Fruit fly (Drosophila melanogaster): ENCODE measurements around the gene MSAmiP.

The MSAmiP gene

dm6 chr3R:16859659-16860058 is 36.4 kb downstream of the MSAmiP start:
- no peak for TF ChIP-seq CG17801 (GFP tag; optimal IDR thresholded peaks at IDR 0.05; ENCODE audit: partially characterized antibody)

- no peak for TF ChIP-seq CG17801 (GFP tag; optimal IDR thresholded peaks at IDR 0.05; ENCODE audit: partially characterized antibody)
These were observed 38.8 kb downstream of the MSAmiP start for dm6 chr3R:16857029-16858027.

- TF ChIP-seq CG17801 (GFP tag; optimal IDR thresholded peaks at IDR 0.05; ENCODE audit: partially characterized antibody) = no peak
These were observed 40.2 kb downstream of the MSAmiP start for dm6 chr3R:16855850-16856249.

dm6 chr3R:16854505-16854904 is 41.6 kb downstream of the MSAmiP start:
- no peak for TF ChIP-seq CG17801 (GFP tag; optimal IDR thresholded peaks at IDR 0.05; ENCODE audit: partially characterized antibody)

DNA sequence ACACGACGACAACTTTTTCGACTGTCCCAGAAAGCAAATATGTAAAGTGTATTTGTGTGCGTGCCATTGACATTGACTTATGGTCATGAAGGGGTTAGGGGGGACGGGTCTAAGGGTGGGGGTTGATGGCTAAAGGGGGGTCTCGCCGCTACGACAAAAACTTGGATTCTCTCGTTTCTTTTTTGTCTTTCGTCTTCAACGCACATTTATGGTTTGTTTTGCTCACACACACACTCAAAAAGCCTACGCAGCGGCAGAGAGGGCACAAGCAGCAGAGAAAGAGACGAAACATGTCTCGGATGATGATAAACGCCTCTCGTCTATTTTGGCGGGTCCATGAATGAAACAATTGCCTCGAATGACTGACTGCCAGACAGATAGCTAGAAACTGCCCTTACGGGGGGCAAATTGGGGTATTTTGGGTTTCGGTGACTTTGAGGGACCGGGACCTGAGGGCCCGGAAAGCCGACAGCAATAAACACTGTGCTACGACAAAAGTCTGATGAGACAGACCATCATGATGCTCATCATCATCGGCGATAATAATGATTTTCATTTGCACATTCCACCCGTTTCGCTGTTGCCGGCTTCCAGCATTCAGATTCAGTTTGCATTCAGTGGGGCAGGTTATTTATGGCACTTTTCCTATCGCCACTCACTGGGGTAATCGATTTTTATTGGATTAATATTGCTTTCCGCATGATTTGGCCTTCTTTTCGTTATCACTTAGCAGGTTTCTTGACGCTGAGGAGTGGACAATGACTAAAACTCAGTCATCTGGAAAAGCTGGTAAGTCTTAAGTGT is 45.2 kb downstream of the MSAmiP start:
- TF ChIP-seq CG17801 (GFP tag; optimal IDR thresholded peaks at IDR 0.05; ENCODE audit: partially characterized antibody) = no peak

DNA sequence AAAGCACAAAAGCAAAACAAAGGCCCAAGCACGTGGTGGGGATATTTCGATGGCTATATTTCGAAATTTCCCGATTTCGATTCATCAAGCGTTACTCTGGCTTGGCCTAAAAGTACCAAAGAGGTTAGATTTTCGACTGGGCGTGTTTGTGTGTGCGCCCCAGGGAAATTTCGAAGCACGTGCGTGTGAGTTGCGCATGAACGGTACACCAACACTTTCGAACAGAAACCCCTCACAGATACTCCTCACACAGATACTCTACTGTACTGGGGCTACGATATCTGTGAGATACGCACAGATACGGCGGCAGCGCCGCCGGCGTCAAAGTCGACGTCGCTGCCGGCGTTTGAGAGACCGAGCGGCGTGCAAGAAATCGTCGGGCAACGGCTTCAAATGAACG is 46.3 kb downstream of the MSAmiP start:
- TF ChIP-seq CG17801 (GFP tag; optimal IDR thresholded peaks at IDR 0.05; ENCODE audit: partially characterized antibody) = no peak

DNA sequence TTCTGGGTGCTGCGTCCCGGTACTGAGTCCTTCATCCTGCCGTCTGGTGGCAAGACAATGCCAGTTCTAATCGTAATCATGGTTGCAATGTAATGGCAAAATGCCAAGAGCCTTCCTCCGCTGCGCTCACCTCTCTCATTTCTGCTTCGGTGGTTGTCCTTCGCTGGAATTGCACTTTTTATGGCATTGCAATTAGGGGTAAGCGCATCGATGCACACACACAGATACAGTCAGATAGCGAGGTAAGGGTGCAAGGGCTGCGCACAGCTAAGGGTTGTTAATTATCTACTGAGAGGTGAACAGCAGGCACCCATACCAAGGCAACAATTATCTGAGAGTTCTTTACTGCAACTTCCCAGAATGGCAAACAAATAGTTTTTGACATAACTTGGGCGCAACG is 47.4 kb downstream of the MSAmiP start:
- TF ChIP-seq CG17801 (GFP tag; optimal IDR thresholded peaks at IDR 0.05; ENCODE audit: partially characterized antibody) = no peak

- no peak for TF ChIP-seq CG17801 (GFP tag; optimal IDR thresholded peaks at IDR 0.05; ENCODE audit: partially characterized antibody)
These were observed 48.8 kb downstream of the MSAmiP start for dm6 chr3R:16847245-16847644.

- TF ChIP-seq CG17801 (GFP tag; optimal IDR thresholded peaks at IDR 0.05; ENCODE audit: partially characterized antibody) = no peak
These were observed 52.6 kb downstream of the MSAmiP start for dm6 chr3R:16843472-16843871.

DNA sequence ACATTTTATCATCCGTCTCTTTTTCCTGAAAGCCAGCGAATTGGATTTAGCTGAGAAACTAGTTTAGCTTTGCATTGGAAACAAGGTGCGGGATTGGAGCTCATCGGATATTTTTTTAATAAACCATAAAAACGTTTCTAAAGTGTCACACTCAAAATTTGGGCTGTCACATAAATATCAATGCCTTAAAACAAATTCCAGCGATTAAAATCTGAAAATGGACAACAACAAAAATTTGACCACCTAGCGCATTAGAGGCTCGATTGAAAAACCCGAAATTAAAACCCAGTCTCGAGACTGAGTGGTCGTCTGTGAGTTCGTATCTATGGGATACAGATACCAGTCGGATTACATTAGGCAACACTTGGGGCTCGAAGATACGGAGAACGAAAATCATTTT is 53.6 kb downstream of the MSAmiP start:
- no peak for TF ChIP-seq CG17801 (GFP tag; optimal IDR thresholded peaks at IDR 0.05; ENCODE audit: partially characterized antibody)

DNA sequence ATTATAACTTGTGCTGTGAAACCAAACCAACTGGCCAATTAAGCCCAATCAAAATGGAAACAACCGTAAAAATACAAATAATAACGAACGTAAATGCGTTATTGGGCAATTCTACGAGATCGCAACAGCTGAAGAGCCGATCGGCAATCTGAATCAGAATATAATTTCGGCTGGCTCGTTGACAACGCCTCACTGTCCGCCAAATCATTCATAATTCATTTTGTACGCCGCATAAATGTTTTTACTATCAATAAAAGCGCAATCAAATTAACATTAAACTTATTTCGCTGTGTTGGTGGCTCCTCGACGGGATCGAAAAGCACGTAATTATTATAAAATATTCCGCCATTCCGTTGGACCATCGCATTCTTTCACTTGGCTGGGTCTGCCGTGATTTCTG is 55.3 kb downstream of the MSAmiP start:
- TF ChIP-seq CG17801 (GFP tag; optimal IDR thresholded peaks at IDR 0.05; ENCODE audit: partially characterized antibody) = no peak

dm6 chr3R:16839559-16840102 is 56.5 kb downstream of the MSAmiP start:
- TF ChIP-seq CG17801 (GFP tag; optimal IDR thresholded peaks at IDR 0.05; ENCODE audit: partially characterized antibody) = no peak

DNA sequence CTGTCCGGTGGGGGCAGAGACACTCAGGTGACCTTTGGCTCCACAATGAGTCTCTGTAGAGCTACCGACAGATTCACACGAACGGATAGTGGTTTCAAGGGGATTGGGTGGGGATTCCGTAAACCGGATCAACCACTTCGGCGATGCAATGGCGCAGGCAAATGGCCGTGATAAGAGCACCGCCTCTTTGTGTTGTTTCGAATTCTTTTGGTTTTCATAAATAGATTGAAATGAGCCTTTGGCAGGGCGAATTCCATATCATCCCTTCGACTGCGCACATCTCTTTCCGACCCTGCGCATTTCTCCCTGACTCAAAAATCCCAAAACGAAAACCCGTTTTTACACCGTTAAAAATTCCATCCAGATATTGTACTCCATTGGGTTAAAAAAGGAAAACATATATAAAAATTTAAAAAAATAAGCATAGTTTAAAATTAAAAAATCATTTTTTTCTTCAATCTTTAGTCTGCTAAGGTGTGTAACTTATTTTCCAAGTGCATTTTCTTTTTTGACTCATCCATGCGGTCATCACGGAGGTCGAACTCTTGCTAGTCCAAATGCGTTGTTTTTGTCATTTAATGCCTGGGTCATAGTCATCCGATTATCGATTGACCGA is 58.4 kb downstream of the MSAmiP start:
- no peak for TF ChIP-seq CG17801 (GFP tag; optimal IDR thresholded peaks at IDR 0.05; ENCODE audit: partially characterized antibody)

- TF ChIP-seq CG17801 (GFP tag; optimal IDR thresholded peaks at IDR 0.05; ENCODE audit: partially characterized antibody) = no peak
These were observed 60.1 kb downstream of the MSAmiP start for dm6 chr3R:16836021-16836420.

All from ovary, adult (tissue).